Fruit fly (Drosophila melanogaster) whole organism, embryonic: ENCODE measurements around the gene Chrac-14.

Experiments used
- Bdp1 ChIP-seq: fragments of 200-800 bp; sonication (Bioruptor generic); optimal IDR thresholded peaks from 3 replicates; lab custom pipeline; 2016; ENCODE audit warnings: missing biosample characterization, missing genetic modification characterization
- Bgb ChIP-seq: fragments of 200-800 bp; sonication (Bioruptor generic); IDR thresholded peaks from 2 replicates; pipeline ENCODE4 v1.3.6; 2022; ENCODE audit warnings: missing biosample characterization, missing genetic modification characterization; ENCODE audit not compliant: partially characterized antibody
- Bteb2 ChIP-seq: fragments of 200-800 bp; sonication (Bioruptor generic); optimal IDR thresholded peaks from 2 replicates; lab custom pipeline; 2016; ENCODE audit warnings: missing biosample characterization, missing genetic modification characterization
- CG14050 ChIP-seq: fragments of 200-800 bp; sonication (Bioruptor generic); IDR thresholded peaks from 3 replicates; pipeline ENCODE4 v1.3.6; 2022; ENCODE audit warnings: missing biosample characterization, missing genetic modification characterization
- CG16813 ChIP-seq: fragments of 200-800 bp; sonication (Bioruptor generic); IDR thresholded peaks from 3 replicates; pipeline ENCODE4 v1.3.6; 2022; ENCODE audit warnings: missing biosample characterization, missing genetic modification characterization; ENCODE audit not compliant: partially characterized antibody
- CG17829 ChIP-seq: fragments of 200-800 bp; optimal IDR thresholded peaks from 2 replicates; lab custom pipeline; 2019; ENCODE audit warnings: missing biosample characterization, mild to moderate bottlenecking, missing genetic modification characterization, moderate library complexity
- CG2678 ChIP-seq: fragments of 200-800 bp; sonication (Bioruptor generic); optimal IDR thresholded peaks from 3 replicates; lab custom pipeline; 2019; ENCODE audit warnings: missing biosample characterization, mild to moderate bottlenecking, missing genetic modification characterization, moderate library complexity
- CG31365 ChIP-seq: fragments of 200-800 bp; sonication (Bioruptor generic); optimal IDR thresholded peaks from 2 replicates; lab custom pipeline; 2018; ENCODE audit warnings: missing biosample characterization, mild to moderate bottlenecking, missing genetic modification characterization
- CG3281 ChIP-seq: fragments of 200-800 bp; sonication (Bioruptor generic); optimal IDR thresholded peaks from 3 replicates; lab custom pipeline; 2017; ENCODE audit warnings: missing biosample characterization, mild to moderate bottlenecking, missing genetic modification characterization
- CG33213 ChIP-seq: fragments of 200-800 bp; sonication (Bioruptor generic); optimal IDR thresholded peaks from 3 replicates; lab custom pipeline; 2016; ENCODE audit warnings: missing biosample characterization, missing genetic modification characterization
- CG34224 ChIP-seq: fragments of 200-800 bp; sonication (Bioruptor generic); IDR thresholded peaks from 3 replicates; pipeline ENCODE4 v1.3.6; 2022; ENCODE audit warnings: missing biosample characterization, missing genetic modification characterization; ENCODE audit not compliant: partially characterized antibody
- CG34376 ChIP-seq: fragments of 200-800 bp; sonication (Bioruptor generic); optimal IDR thresholded peaks from 2 replicates; lab custom pipeline; 2018; ENCODE audit warnings: missing biosample characterization, mild to moderate bottlenecking, missing genetic modification characterization
- CG42726 ChIP-seq: fragments of 200-800 bp; sonication (Bioruptor generic); IDR thresholded peaks from 2 replicates; pipeline ENCODE4 v1.3.6; 2022; ENCODE audit warnings: missing biosample characterization, missing genetic modification characterization; ENCODE audit not compliant: partially characterized antibody
- CG4730 ChIP-seq: fragments of 200-800 bp; sonication (Bioruptor generic); IDR thresholded peaks from 2 replicates; pipeline ENCODE4 v1.3.6; 2022; ENCODE audit warnings: missing biosample characterization, missing genetic modification characterization
- CG6791 ChIP-seq: fragments of 200-800 bp; sonication (Bioruptor generic); IDR thresholded peaks from 3 replicates; pipeline ENCODE4 v1.3.6; 2022; ENCODE audit warnings: missing biosample characterization, missing genetic modification characterization; ENCODE audit not compliant: partially characterized antibody
- CG7839 ChIP-seq: fragments of 200-800 bp; sonication (Bioruptor generic); optimal IDR thresholded peaks from 3 replicates; lab custom pipeline; 2018; ENCODE audit warnings: missing biosample characterization, mild to moderate bottlenecking, missing genetic modification characterization, moderate library complexity
- CTCF ChIP-seq: fragments of 200-800 bp; sonication (Bioruptor generic); optimal IDR thresholded peaks from 2 replicates; lab custom pipeline; 2017; ENCODE audit warnings: missing biosample characterization, mild to moderate bottlenecking, missing genetic modification characterization, moderate library complexity
- Dll ChIP-seq: fragments of 200-800 bp; sonication (Bioruptor generic); IDR thresholded peaks from 4 replicates; pipeline ENCODE4 v1.3.6; 2022; ENCODE audit warnings: missing biosample characterization, missing genetic modification characterization; ENCODE audit not compliant: partially characterized antibody
- Doc3 ChIP-seq: fragments of 200-800 bp; sonication (Bioruptor generic); IDR thresholded peaks from 3 replicates; pipeline ENCODE4 v1.3.6; 2022; ENCODE audit warnings: missing biosample characterization, missing genetic modification characterization; ENCODE audit not compliant: partially characterized antibody
- E2f1 ChIP-seq: fragments of 200-800 bp; sonication (Bioruptor generic); IDR thresholded peaks from 2 replicates; pipeline ENCODE4 v1.3.6; 2022; ENCODE audit warnings: missing biosample characterization, missing genetic modification characterization
- Elba2 ChIP-seq: fragments of 200-800 bp; sonication (Bioruptor generic); optimal IDR thresholded peaks from 3 replicates; lab custom pipeline; 2016; ENCODE audit warnings: missing biosample characterization, missing genetic modification characterization
- Opbp ChIP-seq: fragments of 200-800 bp; sonication (Bioruptor generic); IDR thresholded peaks from 3 replicates; pipeline ENCODE4 v1.3.6; 2022; ENCODE audit warnings: missing biosample characterization, missing genetic modification characterization; ENCODE audit not compliant: partially characterized antibody
- Scr ChIP-seq: fragments of 200-800 bp; sonication (Bioruptor generic); IDR thresholded peaks from 2 replicates; pipeline ENCODE4 v1.3.6; 2022; ENCODE audit warnings: missing biosample characterization, missing genetic modification characterization; ENCODE audit not compliant: partially characterized antibody
- bbx ChIP-seq: fragments of 200-800 bp; sonication (Bioruptor generic); IDR thresholded peaks from 2 replicates; pipeline ENCODE4 v1.3.6; 2022; ENCODE audit warnings: missing biosample characterization, missing genetic modification characterization; ENCODE audit not compliant: partially characterized antibody
- bowl ChIP-seq: fragments of 200-800 bp; sonication (Bioruptor generic); IDR thresholded peaks from 2 replicates; pipeline ENCODE4 v1.3.6; 2022; ENCODE audit warnings: missing biosample characterization, missing genetic modification characterization
- chm ChIP-seq: fragments of 200-800 bp; sonication (Bioruptor generic); IDR thresholded peaks from 2 replicates; pipeline ENCODE4 v1.3.6; 2022; ENCODE audit warnings: missing biosample characterization, missing genetic modification characterization
- ci ChIP-seq: fragments of 200-800 bp; sonication (Bioruptor generic); IDR thresholded peaks from 3 replicates; pipeline ENCODE4 v1.3.6; 2022; ENCODE audit warnings: missing biosample characterization, missing genetic modification characterization
- exex ChIP-seq: fragments of 200-800 bp; sonication (Bioruptor generic); optimal IDR thresholded peaks from 4 replicates; lab custom pipeline; 2018; ENCODE audit warnings: missing biosample characterization, mild to moderate bottlenecking, missing genetic modification characterization, moderate library complexity
- hb ChIP-seq: fragments of 200-800 bp; sonication (Bioruptor generic); IDR thresholded peaks from 3 replicates; pipeline ENCODE4 v1.3.6; 2022; ENCODE audit warnings: missing biosample characterization, missing genetic modification characterization; ENCODE audit not compliant: partially characterized antibody
- her ChIP-seq: fragments of 200-800 bp; sonication (Bioruptor generic); optimal IDR thresholded peaks from 2 replicates; lab custom pipeline; 2016; ENCODE audit warnings: missing biosample characterization, missing genetic modification characterization
- inv ChIP-seq: fragments of 200-800 bp; sonication (Bioruptor generic); IDR thresholded peaks from 2 replicates; pipeline ENCODE4 v1.3.6; 2022; ENCODE audit warnings: missing biosample characterization, missing genetic modification characterization; ENCODE audit not compliant: partially characterized antibody
- knrl ChIP-seq: fragments of 200-800 bp; sonication (Bioruptor generic); IDR thresholded peaks from 3 replicates; pipeline ENCODE4 v1.3.6; 2022; ENCODE audit warnings: missing biosample characterization, missing genetic modification characterization; ENCODE audit not compliant: partially characterized antibody
- mirr ChIP-seq: fragments of 200-800 bp; sonication (Bioruptor generic); optimal IDR thresholded peaks from 3 replicates; lab custom pipeline; 2018; ENCODE audit warnings: missing biosample characterization, mild to moderate bottlenecking, missing genetic modification characterization
- nerfin-2 ChIP-seq: fragments of 200-800 bp; sonication (Bioruptor generic); IDR thresholded peaks from 2 replicates; pipeline ENCODE4 v1.3.6; 2022; ENCODE audit warnings: missing biosample characterization, missing genetic modification characterization; ENCODE audit not compliant: partially characterized antibody
- nom ChIP-seq: fragments of 200-800 bp; sonication (Bioruptor generic); optimal IDR thresholded peaks from 2 replicates; lab custom pipeline; 2017; ENCODE audit warnings: missing biosample characterization, missing genetic modification characterization, mild to moderate bottlenecking, moderate library complexity, missing genetic modification reagents
- org-1 ChIP-seq: fragments of 200-800 bp; sonication (Bioruptor generic); optimal IDR thresholded peaks from 2 replicates; lab custom pipeline; 2017; ENCODE audit warnings: missing biosample characterization, missing genetic modification characterization
- pan ChIP-seq, 4 experiments: fragments of >200 bp in 3 of 4; fragments of 200-800 bp in 1 of 4; sonication (Bioruptor generic) in 1 of 4; optimal IDR thresholded peaks in 3 of 4; IDR thresholded peaks in 1 of 4; 2 replicates each; pipeline versions ENCODE4 v1.3.6 to Lab custom; 2017 to 2022; ENCODE audit warnings: missing biosample characterization in 2 of 4, missing genetic modification characterization in 2 of 4, mixed read lengths in 1 of 4
- phol ChIP-seq: fragments of 200-800 bp; sonication (Bioruptor generic); optimal IDR thresholded peaks from 3 replicates; lab custom pipeline; 2018; ENCODE audit warnings: missing biosample characterization, mild to moderate bottlenecking, missing genetic modification characterization, moderate library complexity
- tna ChIP-seq: fragments of 200-800 bp; sonication (Bioruptor generic); IDR thresholded peaks from 2 replicates; pipeline ENCODE4 v1.3.6; 2022; ENCODE audit warnings: missing biosample characterization, missing genetic modification characterization; ENCODE audit not compliant: partially characterized antibody
- unc-4 ChIP-seq: fragments of 200-800 bp; sonication (Bioruptor generic); IDR thresholded peaks from 2 replicates; pipeline ENCODE4 v1.3.6; 2022; ENCODE audit warnings: missing biosample characterization, missing genetic modification characterization; ENCODE audit not compliant: partially characterized antibody
- vvl ChIP-seq: fragments of 200-800 bp; sonication (Bioruptor generic); IDR thresholded peaks from 2 replicates; pipeline ENCODE4 v1.3.6; 2022; ENCODE audit warnings: missing biosample characterization, missing genetic modification characterization
- zen2 ChIP-seq: fragments of 200-800 bp; sonication (Bioruptor generic); IDR thresholded peaks from 3 replicates; pipeline ENCODE4 v1.3.6; 2022; ENCODE audit warnings: missing biosample characterization, missing genetic modification characterization; ENCODE audit not compliant: partially characterized antibody
- zfh1 ChIP-seq: fragments of 200-800 bp; sonication (Bioruptor generic); IDR thresholded peaks from 3 replicates; pipeline ENCODE4 v1.3.6; 2022; ENCODE audit warnings: missing biosample characterization, missing genetic modification characterization
- zfh2 ChIP-seq: fragments of 200-800 bp; sonication (Bioruptor generic); optimal IDR thresholded peaks from 2 replicates; lab custom pipeline; 2016; ENCODE audit warnings: missing biosample characterization, missing genetic modification characterization

The Chrac-14 gene

dm6 chr2L:8481623-8482424 lies 44.6 kb downstream of the Chrac-14 start, which contains the start of gene CG43796 (continued):
- no peak for TF ChIP-seq org-1 (GFP tag; lab: Kevin White, UChicago)
- TF ChIP-seq E2f1 (GFP tag; lab: Robert Waterston, UW), result no peak
- TF ChIP-seq zfh2 (GFP tag; lab: Kevin White, UChicago), result no peak

- TF ChIP-seq CG7839 (tag; lab: Kevin White, UChicago) (peak; percentile 22), bowl (GFP tag; lab: Robert Waterston, UW) (0 out of 2 replicates have a peak, but pooled peaks have one; percentile 24), Bteb2 (GFP tag; lab: Kevin White, UChicago) (no peak), CG34376 (peak; percentile 29), Dll (GFP tag; lab: Robert Waterston, UW) (0 out of 4 replicates have a peak, but pooled peaks have one; percentile 26), CG42726 (GFP tag; lab: Robert Waterston, UW) (peak; percentile 89), Opbp (GFP tag; lab: Robert Waterston, UW) (peak; percentile 76), CG34224 (GFP tag; lab: Robert Waterston, UW) (peak; percentile 57; the same call in 2 of the 3 replicates), chm (GFP tag; lab: Robert Waterston, UW) (0 out of 2 replicates have a peak, but pooled peaks have one; percentile 15), zen2 (peak; percentile 68), CG3281 (peak; percentile 3), Bdp1 (GFP tag; lab: Kevin White, UChicago) (peak; percentile 100), inv (GFP tag; lab: Robert Waterston, UW) (peak; percentile 42; the same call in 1 of the 2 replicates), her (no peak), nom (no peak), CG16813 (GFP tag; lab: Robert Waterston, UW) (peak; percentile 66), Bgb (GFP tag; lab: Robert Waterston, UW) (peak; percentile 78), exex (tag; lab: Kevin White, UChicago) (peak; percentile 37), ci (GFP tag; lab: Robert Waterston, UW) (peak; percentile 24; the same call in 1 of the 3 replicates), Doc3 (GFP tag; lab: Robert Waterston, UW) (peak; percentile 22; the same call in 1 of the 3 replicates), Scr (peak; percentile 56), unc-4 (GFP tag; lab: Robert Waterston, UW) (peak; percentile 39; the same call in 1 of the 2 replicates), CG2678 (tag; lab: Kevin White, UChicago) (no peak), knrl (peak; percentile 34; the same call in 1 of the 3 replicates), mirr (GFP tag; lab: Kevin White, UChicago) (no peak), CG4730 (GFP tag; lab: Robert Waterston, UW) (no peak), nerfin-2 (GFP tag; lab: Robert Waterston, UW) (peak; percentile 79), phol (no peak), hb (GFP tag; lab: Robert Waterston, UW) (0 out of 3 replicates have a peak, but pooled peaks have one; percentile 39), Elba2 (GFP tag; lab: Kevin White, UChicago) (no peak), bbx (GFP tag; lab: Robert Waterston, UW) (peak; percentile 76), CG6791 (peak; percentile 71), CG14050 (GFP tag; lab: Robert Waterston, UW) (no peak), vvl (peak; percentile 37; the same call in 1 of the 2 replicates), CG17829 (tag; lab: Kevin White, UChicago) (peak; percentile 6), tna (peak; percentile 67; the same call in 1 of the 2 replicates), pan (optimal IDR thresholded peaks at IDR 0.05; lab: Kevin White, UChicago) (no peak), pan (GFP tag; optimal IDR thresholded peaks at IDR 0.05 in 1 of 2, IDR thresholded peaks at IDR 0.05 in 1 of 2) (peak in 1 of 2 experiments; percentile 11), zfh1 (GFP tag; lab: Robert Waterston, UW) (peak; percentile 29; the same call in 1 of the 3 replicates), CG33213 (GFP tag; lab: Kevin White, UChicago) (peak; percentile 7), CTCF (GFP tag; lab: Kevin White, UChicago) (peak; percentile 96), CG31365 (peak; percentile 50)
These were observed 48.4 kb downstream of the Chrac-14 start for dm6 chr2L:8485562-8485961.
